Fruit fly (Drosophila melanogaster) whole organism, embryonic: ENCODE data around the gene Mst84Dd.

ENCODE experiments used
- Aef1 ChIP-seq: fragments of 200-800 bp; sonication (Bioruptor generic); IDR thresholded peaks from 3 replicates; pipeline ENCODE4 v1.3.6; 2022; ENCODE audit warnings: missing biosample characterization, missing genetic modification characterization
- Antp ChIP-seq: fragments of 200-800 bp; sonication (Bioruptor generic); optimal IDR thresholded peaks from 3 replicates; lab custom pipeline; 2016; ENCODE audit warnings: missing biosample characterization, missing genetic modification characterization
- Atf3 ChIP-seq: fragments of 200-800 bp; sonication (Bioruptor generic); optimal IDR thresholded peaks from 3 replicates; lab custom pipeline; 2016; ENCODE audit warnings: missing biosample characterization, missing genetic modification characterization
- Atf6 ChIP-seq: fragments of 200-800 bp; sonication (Bioruptor generic); IDR thresholded peaks from 2 replicates; pipeline ENCODE4 v1.3.6; 2022; ENCODE audit warnings: missing biosample characterization, missing genetic modification characterization
- B-H2 ChIP-seq: fragments of 200-800 bp; sonication (Bioruptor generic); optimal IDR thresholded peaks from 2 replicates; lab custom pipeline; 2018; ENCODE audit warnings: missing biosample characterization, mild to moderate bottlenecking, missing genetic modification characterization
- CG10462 ChIP-seq: fragments of 200-800 bp; sonication (Bioruptor generic); optimal IDR thresholded peaks from 2 replicates; lab custom pipeline; 2016; ENCODE audit warnings: missing biosample characterization, missing genetic modification characterization
- CG11695 ChIP-seq: fragments of 200-800 bp; sonication (Bioruptor generic); IDR thresholded peaks from 3 replicates; pipeline ENCODE4 v1.3.6; 2022; ENCODE audit warnings: missing biosample characterization, missing genetic modification characterization
- CG12236 ChIP-seq: fragments of 200-800 bp; sonication (Bioruptor generic); optimal IDR thresholded peaks from 2 replicates; lab custom pipeline; 2016; ENCODE audit warnings: missing biosample characterization, missing genetic modification characterization
- CG14050 ChIP-seq: fragments of 200-800 bp; sonication (Bioruptor generic); IDR thresholded peaks from 3 replicates; pipeline ENCODE4 v1.3.6; 2022; ENCODE audit warnings: missing biosample characterization, missing genetic modification characterization
- CG16779 ChIP-seq: fragments of 200-800 bp; sonication (Bioruptor generic); IDR thresholded peaks from 2 replicates; pipeline ENCODE4 v1.3.6; 2022; ENCODE audit warnings: missing biosample characterization, missing genetic modification characterization
- CG16815 ChIP-seq: fragments of 200-800 bp; sonication (Bioruptor generic); optimal IDR thresholded peaks from 3 replicates; lab custom pipeline; 2017; ENCODE audit warnings: missing biosample characterization, mild to moderate bottlenecking, missing genetic modification characterization
- CG17829 ChIP-seq: fragments of 200-800 bp; optimal IDR thresholded peaks from 2 replicates; lab custom pipeline; 2019; ENCODE audit warnings: missing biosample characterization, mild to moderate bottlenecking, missing genetic modification characterization, moderate library complexity
- CG1792 ChIP-seq: fragments of 200-800 bp; sonication (Bioruptor generic); optimal IDR thresholded peaks from 2 replicates; lab custom pipeline; 2016; ENCODE audit warnings: missing biosample characterization, missing genetic modification characterization
- CG18011 ChIP-seq: fragments of 200-800 bp; sonication (Bioruptor generic); optimal IDR thresholded peaks from 2 replicates; lab custom pipeline; 2017; ENCODE audit warnings: missing biosample characterization, missing genetic modification characterization, mild to moderate bottlenecking, moderate library complexity, missing genotype
- CG3995 ChIP-seq: fragments of 200-800 bp; sonication (Bioruptor generic); optimal IDR thresholded peaks from 3 replicates; lab custom pipeline; 2016; ENCODE audit warnings: missing biosample characterization, missing genetic modification characterization
- CG4424 ChIP-seq: fragments of 200-800 bp; sonication (Bioruptor generic); optimal IDR thresholded peaks from 3 replicates; lab custom pipeline; 2016; ENCODE audit warnings: missing biosample characterization, missing genetic modification characterization
- CG6654 ChIP-seq: fragments of 200-800 bp; sonication (Bioruptor generic); optimal IDR thresholded peaks from 2 replicates; lab custom pipeline; 2017; ENCODE audit warnings: missing biosample characterization, mild to moderate bottlenecking, missing genetic modification characterization
- CG7839 ChIP-seq: fragments of 200-800 bp; sonication (Bioruptor generic); optimal IDR thresholded peaks from 3 replicates; lab custom pipeline; 2018; ENCODE audit warnings: missing biosample characterization, mild to moderate bottlenecking, missing genetic modification characterization, moderate library complexity
- CG8290 ChIP-seq, 3 experiments: fragments of 200-800 bp; sonication (Bioruptor generic); optimal IDR thresholded peaks; 2 replicates each; lab custom pipeline; 2016 to 2019; ENCODE audit warnings: missing biosample characterization in 3 of 3, missing genetic modification characterization in 3 of 3, mild to moderate bottlenecking in 2 of 3, moderate library complexity in 1 of 3
- CG8359 ChIP-seq: fragments of 200-800 bp; sonication (Bioruptor generic); optimal IDR thresholded peaks from 2 replicates; lab custom pipeline; 2017; ENCODE audit warnings: missing biosample characterization, mild to moderate bottlenecking, missing genetic modification characterization, borderline replicate concordance
- CG9215 ChIP-seq: fragments of 200-800 bp; sonication (Bioruptor generic); IDR thresholded peaks from 2 replicates; pipeline ENCODE4 v1.3.6; 2022; ENCODE audit warnings: missing biosample characterization, missing genetic modification characterization
- CG9437 ChIP-seq: fragments of 200-800 bp; sonication (Bioruptor generic); optimal IDR thresholded peaks from 2 replicates; lab custom pipeline; 2018; ENCODE audit warnings: missing biosample characterization, mild to moderate bottlenecking, missing genetic modification characterization
- CG9727 ChIP-seq: fragments of 200-800 bp; sonication (Bioruptor generic); optimal IDR thresholded peaks from 3 replicates; lab custom pipeline; 2017; ENCODE audit warnings: missing biosample characterization, mild to moderate bottlenecking, missing genetic modification characterization
- CHES-1-like ChIP-seq: fragments of 200-800 bp; sonication (Bioruptor generic); optimal IDR thresholded peaks from 2 replicates; lab custom pipeline; 2016; ENCODE audit warnings: missing biosample characterization, missing genetic modification characterization
- HLH4C ChIP-seq: fragments of 200-800 bp; sonication (Bioruptor generic); IDR thresholded peaks from 3 replicates; pipeline ENCODE4 v1.3.6; 2022; ENCODE audit warnings: missing biosample characterization, missing genetic modification characterization; ENCODE audit not compliant: partially characterized antibody
- HmgZ ChIP-seq: fragments of 200-800 bp; sonication (Bioruptor generic); optimal IDR thresholded peaks from 2 replicates; lab custom pipeline; 2018; ENCODE audit warnings: missing biosample characterization, mild to moderate bottlenecking, missing genetic modification characterization
- Hr78 ChIP-seq, 2 experiments: fragments of 200-800 bp in 1 of 2; fragments of >200 bp in 1 of 2; sonication (Bioruptor generic) in 1 of 2; optimal IDR thresholded peaks; 2 replicates each; lab custom pipeline; 2017 to 2019; ENCODE audit warnings: missing biosample characterization in 2 of 2, missing genetic modification characterization in 2 of 2, mild to moderate bottlenecking in 1 of 2, moderate library complexity in 1 of 2
- Mad ChIP-seq: fragments of 200-800 bp; sonication (Bioruptor generic); optimal IDR thresholded peaks from 2 replicates; lab custom pipeline; 2016; ENCODE audit warnings: missing biosample characterization, missing genetic modification characterization
- Optix ChIP-seq: fragments of 200-800 bp; sonication (Bioruptor generic); IDR thresholded peaks from 3 replicates; pipeline ENCODE4 v1.3.6; 2022; ENCODE audit warnings: missing biosample characterization, missing genetic modification characterization
- Sox102F ChIP-seq: fragments of 200-800 bp; sonication (Bioruptor generic); optimal IDR thresholded peaks from 2 replicates; lab custom pipeline; 2018; ENCODE audit warnings: missing biosample characterization, mild to moderate bottlenecking, missing genetic modification characterization, moderate library complexity
- Xrp1 ChIP-seq: fragments of 200-800 bp; sonication (Bioruptor generic); IDR thresholded peaks from 2 replicates; pipeline ENCODE4 v1.3.6; 2022; ENCODE audit warnings: missing biosample characterization, missing genetic modification characterization
- ac ChIP-seq: fragments of 200-800 bp; sonication (Bioruptor generic); optimal IDR thresholded peaks from 3 replicates; lab custom pipeline; 2017; ENCODE audit warnings: missing biosample characterization, mild to moderate bottlenecking, missing genetic modification characterization
- br ChIP-seq: fragments of >200 bp; optimal IDR thresholded peaks from 2 replicates; lab custom pipeline; 2017
- crc ChIP-seq: fragments of 200-800 bp; sonication (Bioruptor generic); optimal IDR thresholded peaks from 2 replicates; lab custom pipeline; 2016; ENCODE audit warnings: missing biosample characterization, missing genetic modification characterization
- croc ChIP-seq: fragments of 200-800 bp; sonication (Bioruptor generic); conservative IDR thresholded peaks from 3 replicates; pipeline ENCODE4 v1.3.6; 2022; ENCODE audit warnings: missing biosample characterization, missing genetic modification characterization
- fd96Cb ChIP-seq: fragments of 200-800 bp; sonication (Bioruptor generic); optimal IDR thresholded peaks from 2 replicates; lab custom pipeline; 2018; ENCODE audit warnings: missing biosample characterization, mild to moderate bottlenecking, missing genetic modification characterization, moderate library complexity
- gcm2 ChIP-seq: fragments of 200-800 bp; sonication (Bioruptor generic); optimal IDR thresholded peaks from 2 replicates; lab custom pipeline; 2016; ENCODE audit warnings: missing biosample characterization, missing genetic modification characterization
- gro ChIP-seq: fragments of 200-800 bp; sonication (Bioruptor generic); optimal IDR thresholded peaks from 2 replicates; lab custom pipeline; 2016; ENCODE audit warnings: missing biosample characterization, missing genetic modification characterization
- hb ChIP-seq: fragments of 200-800 bp; sonication (Bioruptor generic); IDR thresholded peaks from 3 replicates; pipeline ENCODE4 v1.3.6; 2022; ENCODE audit warnings: missing biosample characterization, missing genetic modification characterization; ENCODE audit not compliant: partially characterized antibody
- inv ChIP-seq: fragments of 200-800 bp; sonication (Bioruptor generic); IDR thresholded peaks from 2 replicates; pipeline ENCODE4 v1.3.6; 2022; ENCODE audit warnings: missing biosample characterization, missing genetic modification characterization; ENCODE audit not compliant: partially characterized antibody
- klu ChIP-seq: fragments of 200-800 bp; sonication (Bioruptor generic); IDR thresholded peaks from 2 replicates; pipeline ENCODE4 v1.3.6; 2022; ENCODE audit warnings: missing biosample characterization, missing genetic modification characterization
- odd ChIP-seq: fragments of 200-800 bp; sonication (Bioruptor generic); optimal IDR thresholded peaks from 2 replicates; lab custom pipeline; 2017; ENCODE audit warnings: missing biosample characterization, mild to moderate bottlenecking, missing genetic modification characterization
- org-1 ChIP-seq: fragments of 200-800 bp; sonication (Bioruptor generic); optimal IDR thresholded peaks from 2 replicates; lab custom pipeline; 2017; ENCODE audit warnings: missing biosample characterization, missing genetic modification characterization
- pho ChIP-seq: fragments of 200-800 bp; sonication (Bioruptor generic); optimal IDR thresholded peaks from 2 replicates; lab custom pipeline; 2016; ENCODE audit warnings: missing biosample characterization, missing genetic modification characterization
- row ChIP-seq: fragments of 200-800 bp; sonication (Bioruptor generic); IDR thresholded peaks from 3 replicates; pipeline ENCODE4 v1.3.6; 2022; ENCODE audit warnings: missing biosample characterization, missing genetic modification characterization
- shn ChIP-seq: fragments of 200-800 bp; sonication (Bioruptor generic); optimal IDR thresholded peaks from 3 replicates; lab custom pipeline; 2016; ENCODE audit warnings: missing biosample characterization, missing genetic modification characterization
- sima ChIP-seq: fragments of 200-800 bp; sonication (Bioruptor generic); optimal IDR thresholded peaks from 2 replicates; lab custom pipeline; 2016; ENCODE audit warnings: missing biosample characterization, missing genetic modification characterization
- sna ChIP-seq: fragments of 200-800 bp; sonication (Bioruptor generic); IDR thresholded peaks from 2 replicates; pipeline ENCODE4 v1.3.6; 2022; ENCODE audit warnings: missing biosample characterization, missing genetic modification characterization; ENCODE audit not compliant: partially characterized antibody
- sug ChIP-seq: fragments of 200-800 bp; optimal IDR thresholded peaks from 2 replicates; lab custom pipeline; 2019; ENCODE audit warnings: missing biosample characterization, mild to moderate bottlenecking, missing genetic modification characterization, moderate library complexity
- tap ChIP-seq: fragments of 200-800 bp; optimal IDR thresholded peaks from 3 replicates; lab custom pipeline; 2019; ENCODE audit warnings: missing biosample characterization, mild to moderate bottlenecking, missing genetic modification characterization, moderate library complexity

Gene Mst84Dd

DNA sequence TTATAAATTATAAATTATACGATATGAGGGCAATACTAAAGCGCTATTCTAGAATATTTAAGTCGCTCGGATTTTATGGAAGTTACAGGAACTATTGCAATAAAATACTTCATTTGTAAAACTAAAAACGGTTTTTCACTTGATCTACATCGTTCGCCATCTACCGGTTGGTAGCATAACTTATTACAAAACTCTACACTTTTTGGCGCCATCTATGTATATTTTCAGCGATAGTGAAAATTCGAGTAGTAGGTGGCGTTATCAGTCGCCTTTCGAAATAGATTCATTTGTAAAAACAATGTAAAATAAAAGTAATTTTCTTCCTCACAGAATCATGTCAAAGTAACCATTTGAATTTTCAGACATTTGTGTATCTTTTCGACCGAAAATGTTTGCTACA is 17.1 kb downstream of the Mst84Dd start, which contains the start of gene nxf4 (continued):
- TF ChIP-seq CHES-1-like (peak; percentile 57), ac (GFP tag; lab: Kevin White, UChicago) (peak; percentile 20), B-H2 (peak; percentile 45), CG7839 (tag; lab: Kevin White, UChicago) (peak; percentile 69), CG6654 (GFP tag; lab: Kevin White, UChicago) (peak; percentile 41), CG18011 (peak; percentile 24), br (lab: Kevin White, UChicago) (no peak), CG11695 (GFP tag; lab: Robert Waterston, UW) (no peak), gro (GFP tag; lab: Kevin White, UChicago) (peak; percentile 73), CG12236 (GFP tag; lab: Kevin White, UChicago) (peak; percentile 0), CG8290 (GFP tag; optimal IDR thresholded peaks at IDR 0.05; lab: Kevin White, UChicago) (peak; percentile 81), CG8290 (tag; optimal IDR thresholded peaks at IDR 0.05; lab: Kevin White, UChicago) (peak in 1 of 2 experiments; percentile 72), CG17829 (tag; lab: Kevin White, UChicago) (peak; percentile 75), HLH4C (GFP tag; lab: Robert Waterston, UW) (no peak), sug (tag; lab: Kevin White, UChicago) (peak; percentile 68), CG9215 (GFP tag; lab: Robert Waterston, UW) (peak; percentile 52), Atf3 (peak; percentile 73), sima (GFP tag; lab: Kevin White, UChicago) (peak; percentile 61), sna (no peak), CG8359 (GFP tag; lab: Kevin White, UChicago) (peak; percentile 34), Atf6 (GFP tag; lab: Robert Waterston, UW) (0 out of 2 replicates have a peak, but pooled peaks have one; percentile 17), CG16779 (GFP tag; lab: Robert Waterston, UW) (no peak), tap (tag; lab: Kevin White, UChicago) (no peak), CG10462 (peak; percentile 52), Xrp1 (GFP tag; lab: Robert Waterston, UW) (peak; percentile 70), Antp (GFP tag; lab: Kevin White, UChicago) (peak; percentile 73), CG9727 (peak; percentile 52), Optix (GFP tag; lab: Robert Waterston, UW) (peak; percentile 76), odd (GFP tag; lab: Kevin White, UChicago) (peak; percentile 2), gcm2 (no peak), Sox102F (peak; percentile 80), fd96Cb (peak; percentile 35), org-1 (peak; percentile 34), CG1792 (GFP tag; lab: Kevin White, UChicago) (peak; percentile 43), CG16815 (GFP tag; lab: Kevin White, UChicago) (peak; percentile 64), row (GFP tag; lab: Robert Waterston, UW) (peak; percentile 36; the same call in 1 of the 3 replicates), CG4424 (peak; percentile 83), inv (GFP tag; lab: Robert Waterston, UW) (peak; percentile 35; the same call in 1 of the 2 replicates), Hr78 (GFP tag; optimal IDR thresholded peaks at IDR 0.05; lab: Kevin White, UChicago) (no peak), crc (GFP tag; lab: Kevin White, UChicago) (peak; percentile 51), HmgZ (peak; percentile 71), Aef1 (GFP tag; lab: Robert Waterston, UW) (peak; percentile 73), shn (GFP tag; lab: Kevin White, UChicago) (peak; percentile 86), klu (GFP tag; lab: Robert Waterston, UW) (peak; percentile 53), CG9437 (peak; percentile 12), CG14050 (GFP tag; lab: Robert Waterston, UW) (peak; percentile 46; the same call in 2 of the 3 replicates), CG3995 (no peak), hb (GFP tag; lab: Robert Waterston, UW) (no peak), Mad (peak; percentile 70), pho (peak; percentile 72), croc (GFP tag; lab: Robert Waterston, UW) (peak; percentile 51; the same call in 2 of the 3 replicates)
